Worm (Caenorhabditis elegans) whole organism, L3 larva: ENCODE measurements around the gene mec-4.

ENCODE experiments used
- lin-15B ChIP-seq: fragments of 150-350 bp; optimal IDR thresholded peaks from 2 replicates; lab custom pipeline; 2014; ENCODE audit warnings: missing biosample characterization, missing genetic modification characterization
- lin-39 ChIP-seq: fragments of 150-350 bp; optimal IDR thresholded peaks from 2 replicates; lab custom pipeline; 2018; ENCODE audit warnings: missing biosample characterization, missing genetic modification reagents, missing genetic modification characterization
- nfya-1 ChIP-seq: sonication (generic microtip); optimal IDR thresholded peaks from 2 replicates; lab custom pipeline; 2017; ENCODE audit warnings: missing genetic modification characterization, mild to moderate bottlenecking, missing compliant biosample characterization, antibody characterized with exemption, moderate library complexity; ENCODE audit not compliant: insufficient read depth
- nhr-11 ChIP-seq: fragments of 150-350 bp; optimal IDR thresholded peaks from 2 replicates; lab custom pipeline; 2014; ENCODE audit warnings: missing biosample characterization, missing genetic modification characterization
- nhr-28 ChIP-seq: fragments of 150-350 bp; optimal IDR thresholded peaks from 2 replicates; lab custom pipeline; 2014; ENCODE audit warnings: missing biosample characterization, missing genetic modification characterization
- nhr-76 ChIP-seq: fragments of 150-350 bp; sonication (generic microtip); optimal IDR thresholded peaks from 5 replicates; lab custom pipeline; 2014; ENCODE audit warnings: missing biosample characterization, missing genetic modification characterization
- nhr-77 ChIP-seq: fragments of 150-350 bp; optimal IDR thresholded peaks from 2 replicates; lab custom pipeline; 2014; ENCODE audit warnings: missing biosample characterization, missing genetic modification characterization
- skn-1 ChIP-seq: fragments of 150-350 bp; optimal IDR thresholded peaks from 2 replicates; lab custom pipeline; 2014; ENCODE audit warnings: missing biosample characterization, missing genetic modification characterization
- snpc-4 ChIP-seq: fragments of 150-350 bp; optimal IDR thresholded peaks from 2 replicates; lab custom pipeline; 2014; ENCODE audit warnings: missing biosample characterization, missing genetic modification characterization
- unc-62 ChIP-seq: fragments of 150-350 bp; sonication (generic microtip); optimal IDR thresholded peaks from 4 replicates; lab custom pipeline; 2014; ENCODE audit warnings: missing biosample characterization, missing genetic modification reagents, missing genetic modification characterization
- ztf-11 ChIP-seq: fragments of 150-350 bp; optimal IDR thresholded peaks from 2 replicates; lab custom pipeline; 2014; ENCODE audit warnings: missing biosample characterization, missing genetic modification characterization

ce11 chrX:16796826-16797225 is 10.1 kb downstream of the mec-4 start:
- TF ChIP-seq snpc-4 (tag; lab: Kevin White, UChicago) = peak; percentile 49
- TF ChIP-seq nhr-28 (tag; lab: Kevin White, UChicago) = no peak
- TF ChIP-seq lin-39 (tag; lab: Kevin White, UChicago) = peak; percentile 67
- peak; percentile 66 for TF ChIP-seq unc-62
- TF ChIP-seq nhr-76 (tag; lab: Kevin White, UChicago) = no peak
- peak; percentile 89 for TF ChIP-seq nfya-1 (tag; lab: Kevin White, UChicago)
- TF ChIP-seq ztf-11 (tag; lab: Kevin White, UChicago) = no peak
- peak; percentile 82 for TF ChIP-seq nhr-11
- peak; percentile 53 for TF ChIP-seq lin-15B (tag; lab: Kevin White, UChicago)
- peak; percentile 53 for TF ChIP-seq skn-1 (tag; lab: Kevin White, UChicago)
- no peak for TF ChIP-seq nhr-77 (tag; lab: Kevin White, UChicago)
